Fruit fly (Drosophila melanogaster) whole organism, prepupa: ENCODE data around the gene Mettl3.

ENCODE experiments used
- Blimp-1 ChIP-seq: fragments of 200-800 bp; sonication (Bioruptor generic); optimal IDR thresholded peaks from 3 replicates; lab custom pipeline; 2017; ENCODE audit warnings: missing biosample characterization, missing genetic modification characterization, mild to moderate bottlenecking, moderate library complexity, missing genetic modification reagents
- CG10631 ChIP-seq: fragments of 200-800 bp; sonication (Bioruptor generic); optimal IDR thresholded peaks from 2 replicates; lab custom pipeline; 2016; ENCODE audit warnings: missing biosample characterization, missing genetic modification characterization
- CG10669 ChIP-seq: fragments of 200-800 bp; sonication (Bioruptor generic); optimal IDR thresholded peaks from 3 replicates; lab custom pipeline; 2018; ENCODE audit warnings: missing biosample characterization, mild to moderate bottlenecking, missing genetic modification characterization, moderate library complexity
- CG11294 ChIP-seq: fragments of 200-800 bp; sonication (Bioruptor generic); IDR thresholded peaks from 2 replicates; pipeline ENCODE4 v1.3.6; 2022; ENCODE audit warnings: missing biosample characterization, missing genetic modification characterization
- CG11902 ChIP-seq: fragments of 200-800 bp; sonication (Bioruptor generic); optimal IDR thresholded peaks from 3 replicates; lab custom pipeline; 2016; ENCODE audit warnings: missing biosample characterization, missing genetic modification characterization
- CG15336 ChIP-seq: fragments of 200-800 bp; sonication (Bioruptor generic); IDR thresholded peaks from 2 replicates; pipeline ENCODE4 v1.3.6; 2022; ENCODE audit warnings: missing biosample characterization, missing genetic modification characterization
- CG1621 ChIP-seq: fragments of 200-800 bp; sonication (Bioruptor generic); optimal IDR thresholded peaks from 3 replicates; lab custom pipeline; 2018; ENCODE audit warnings: missing biosample characterization, mild to moderate bottlenecking, missing genetic modification characterization
- CG16779 ChIP-seq: fragments of 200-800 bp; sonication (Bioruptor generic); optimal IDR thresholded peaks from 3 replicates; lab custom pipeline; 2017; ENCODE audit warnings: missing biosample characterization, mild to moderate bottlenecking, missing genetic modification characterization
- CG3032 ChIP-seq: fragments of 200-800 bp; optimal IDR thresholded peaks from 2 replicates; lab custom pipeline; 2019; ENCODE audit warnings: missing biosample characterization, mild to moderate bottlenecking, missing genetic modification characterization, moderate library complexity
- CG31627 ChIP-seq: fragments of 200-800 bp; sonication (Bioruptor generic); optimal IDR thresholded peaks from 3 replicates; lab custom pipeline; 2016; ENCODE audit warnings: missing biosample characterization, missing genetic modification characterization
- CG32006 ChIP-seq: fragments of 200-800 bp; sonication (Bioruptor generic); optimal IDR thresholded peaks from 3 replicates; lab custom pipeline; 2017; ENCODE audit warnings: missing biosample characterization, mild to moderate bottlenecking, missing genetic modification characterization
- CG34406 ChIP-seq: fragments of 200-800 bp; sonication (Bioruptor generic); optimal IDR thresholded peaks from 3 replicates; lab custom pipeline; 2016; ENCODE audit warnings: missing biosample characterization, missing genetic modification characterization
- CG3919 ChIP-seq: fragments of 200-800 bp; sonication (Bioruptor generic); optimal IDR thresholded peaks from 3 replicates; lab custom pipeline; 2016; ENCODE audit warnings: missing biosample characterization, missing genetic modification characterization
- CG4318 ChIP-seq: fragments of 200-800 bp; sonication (Bioruptor generic); optimal IDR thresholded peaks from 3 replicates; lab custom pipeline; 2017; ENCODE audit warnings: missing biosample characterization, mild to moderate bottlenecking, missing genetic modification characterization
- CG6163 ChIP-seq: fragments of 200-800 bp; sonication (Bioruptor generic); IDR thresholded peaks from 3 replicates; pipeline ENCODE4 v1.3.6; 2022; ENCODE audit warnings: missing biosample characterization, missing genetic modification characterization
- CG6276 ChIP-seq: fragments of 200-800 bp; sonication (Bioruptor generic); optimal IDR thresholded peaks from 2 replicates; lab custom pipeline; 2017; ENCODE audit warnings: missing biosample characterization, mild to moderate bottlenecking, missing genetic modification characterization
- CG6792 ChIP-seq: fragments of 200-800 bp; sonication (Bioruptor generic); optimal IDR thresholded peaks from 3 replicates; lab custom pipeline; 2016; ENCODE audit warnings: missing biosample characterization, missing genetic modification characterization
- CG6808 ChIP-seq: fragments of 200-800 bp; sonication (Bioruptor generic); optimal IDR thresholded peaks from 3 replicates; lab custom pipeline; 2017; ENCODE audit warnings: missing biosample characterization, missing genetic modification characterization, mild to moderate bottlenecking, moderate library complexity, missing genetic modification reagents
- CG7368 ChIP-seq: fragments of 200-800 bp; sonication (Bioruptor generic); optimal IDR thresholded peaks from 3 replicates; lab custom pipeline; 2016; ENCODE audit warnings: missing biosample characterization, missing genetic modification characterization
- CG8119 ChIP-seq: fragments of 200-800 bp; sonication (Bioruptor generic); IDR thresholded peaks from 3 replicates; pipeline ENCODE4 v1.3.6; 2022; ENCODE audit warnings: missing biosample characterization, missing genetic modification characterization
- CG8319 ChIP-seq: fragments of 200-800 bp; sonication (Bioruptor generic); optimal IDR thresholded peaks from 3 replicates; lab custom pipeline; 2016; ENCODE audit warnings: missing biosample characterization, missing genetic modification characterization
- CG8632 ChIP-seq: fragments of 200-800 bp; sonication (Bioruptor generic); optimal IDR thresholded peaks from 3 replicates; lab custom pipeline; 2016; ENCODE audit warnings: missing biosample characterization, missing genetic modification characterization
- CG9139 ChIP-seq: fragments of 200-800 bp; sonication (Bioruptor generic); optimal IDR thresholded peaks from 3 replicates; lab custom pipeline; 2017; ENCODE audit warnings: missing biosample characterization, mild to moderate bottlenecking, missing genetic modification characterization
- Eip75B ChIP-seq: fragments of 200-800 bp; sonication (Bioruptor generic); optimal IDR thresholded peaks from 3 replicates; lab custom pipeline; 2016; ENCODE audit warnings: missing biosample characterization, missing genetic modification characterization
- Eip78C ChIP-seq: fragments of 200-800 bp; sonication (Bioruptor generic); peaks from one replicate; lab custom pipeline; 2016; ENCODE audit warnings: missing biosample characterization, missing genetic modification characterization
- Eip93F ChIP-seq: fragments of 200-800 bp; sonication (Bioruptor generic); optimal IDR thresholded peaks from 2 replicates; lab custom pipeline; 2016; ENCODE audit warnings: missing biosample characterization, mild to moderate bottlenecking, missing genetic modification characterization
- Ets96B ChIP-seq: fragments of 200-800 bp; optimal IDR thresholded peaks from 2 replicates; lab custom pipeline; 2019; ENCODE audit warnings: missing biosample characterization, mild to moderate bottlenecking, missing genetic modification characterization, moderate library complexity
- Gug ChIP-seq: fragments of 200-800 bp; sonication (Bioruptor generic); IDR thresholded peaks from 2 replicates; pipeline ENCODE4 v1.3.6; 2022; ENCODE audit warnings: missing biosample characterization, missing genetic modification characterization
- Hr39 ChIP-seq: fragments of 200-800 bp; sonication (Bioruptor generic); optimal IDR thresholded peaks from 2 replicates; lab custom pipeline; 2016; ENCODE audit warnings: missing biosample characterization, missing genetic modification characterization
- Met ChIP-seq: fragments of 200-800 bp; sonication (Bioruptor generic); optimal IDR thresholded peaks from 3 replicates; lab custom pipeline; 2016; ENCODE audit warnings: missing biosample characterization, missing genetic modification characterization
- OdsH ChIP-seq: fragments of 200-800 bp; sonication (Bioruptor generic); optimal IDR thresholded peaks from 3 replicates; lab custom pipeline; 2016; ENCODE audit warnings: missing biosample characterization, missing genetic modification characterization
- Smox ChIP-seq: fragments of 200-800 bp; sonication (Bioruptor generic); optimal IDR thresholded peaks from 3 replicates; lab custom pipeline; 2016; ENCODE audit warnings: missing biosample characterization, missing genetic modification characterization
- Sox14 ChIP-seq: fragments of 200-800 bp; sonication (Bioruptor generic); optimal IDR thresholded peaks from 3 replicates; lab custom pipeline; 2016; ENCODE audit warnings: missing biosample characterization, missing genetic modification characterization
- achi ChIP-seq: fragments of 200-800 bp; sonication (Bioruptor generic); optimal IDR thresholded peaks from 3 replicates; lab custom pipeline; 2016; ENCODE audit warnings: missing biosample characterization, missing genetic modification characterization
- acj6 ChIP-seq: fragments of 200-800 bp; sonication (Bioruptor generic); optimal IDR thresholded peaks from 3 replicates; lab custom pipeline; 2016; ENCODE audit warnings: missing biosample characterization, missing genetic modification characterization
- dsx ChIP-seq: fragments of 200-800 bp; optimal IDR thresholded peaks from 3 replicates; lab custom pipeline; 2019; ENCODE audit warnings: missing biosample characterization, mild to moderate bottlenecking, missing genetic modification characterization, moderate library complexity; ENCODE audit not compliant: poor library complexity, severe bottlenecking
- eg ChIP-seq: fragments of 200-800 bp; sonication (Bioruptor generic); IDR thresholded peaks from 3 replicates; pipeline ENCODE4 v1.3.6; 2022; ENCODE audit warnings: missing biosample characterization, missing genetic modification characterization
- esn ChIP-seq: fragments of 200-800 bp; sonication (Bioruptor generic); optimal IDR thresholded peaks from 2 replicates; lab custom pipeline; 2016; ENCODE audit warnings: missing biosample characterization, mild to moderate bottlenecking, missing genetic modification characterization, moderate library complexity
- fd59A ChIP-seq: fragments of 200-800 bp; sonication (Bioruptor generic); optimal IDR thresholded peaks from 2 replicates; lab custom pipeline; 2017; ENCODE audit warnings: missing biosample characterization, mild to moderate bottlenecking, missing genetic modification characterization, missing genetic modification reagents
- fkh ChIP-seq: fragments of 200-800 bp; sonication (Bioruptor generic); optimal IDR thresholded peaks from 3 replicates; lab custom pipeline; 2017; ENCODE audit warnings: missing biosample characterization, mild to moderate bottlenecking, missing genetic modification characterization, moderate library complexity
- lz ChIP-seq: fragments of 200-800 bp; sonication (Bioruptor generic); optimal IDR thresholded peaks from 3 replicates; lab custom pipeline; 2016; ENCODE audit warnings: missing biosample characterization, missing genetic modification characterization
- net ChIP-seq: fragments of 200-800 bp; sonication (Bioruptor generic); optimal IDR thresholded peaks from 3 replicates; lab custom pipeline; 2016; ENCODE audit warnings: missing biosample characterization, missing genetic modification characterization
- pdm3 ChIP-seq: fragments of 200-800 bp; sonication (Bioruptor generic); optimal IDR thresholded peaks from 3 replicates; lab custom pipeline; 2016; ENCODE audit warnings: missing biosample characterization, missing genetic modification characterization
- salr ChIP-seq, 2 experiments: fragments of 200-800 bp; sonication (Bioruptor generic); optimal IDR thresholded peaks; 3 replicates each; lab custom pipeline; 2016 to 2018; ENCODE audit warnings: missing biosample characterization in 2 of 2, missing genetic modification characterization in 2 of 2, mild to moderate bottlenecking in 1 of 2
- spab ChIP-seq: fragments of 200-800 bp; sonication (Bioruptor generic); optimal IDR thresholded peaks from 2 replicates; lab custom pipeline; 2017; ENCODE audit warnings: missing biosample characterization, mild to moderate bottlenecking, missing genetic modification characterization, missing genetic modification reagents
- ss ChIP-seq, 2 experiments: fragments of 200-800 bp; sonication (Bioruptor generic); optimal IDR thresholded peaks; 2 replicates in 1 of 2; 3 replicates in 1 of 2; lab custom pipeline; 2017 to 2018; ENCODE audit warnings: mild to moderate bottlenecking in 2 of 2, missing biosample characterization in 2 of 2, missing genetic modification characterization in 2 of 2, moderate library complexity in 1 of 2
- svp ChIP-seq: fragments of 200-800 bp; sonication (Bioruptor generic); peaks from one replicate; lab custom pipeline; 2016; ENCODE audit warnings: missing biosample characterization, missing genetic modification characterization
- topi ChIP-seq: fragments of 200-800 bp; sonication (Bioruptor generic); optimal IDR thresholded peaks from 3 replicates; lab custom pipeline; 2016; ENCODE audit warnings: missing biosample characterization, missing genetic modification characterization
- vri ChIP-seq: fragments of 200-800 bp; sonication (Bioruptor generic); optimal IDR thresholded peaks from 3 replicates; lab custom pipeline; 2016; ENCODE audit warnings: missing biosample characterization, mild to moderate bottlenecking, missing genetic modification characterization

The Mettl3 gene

DNA sequence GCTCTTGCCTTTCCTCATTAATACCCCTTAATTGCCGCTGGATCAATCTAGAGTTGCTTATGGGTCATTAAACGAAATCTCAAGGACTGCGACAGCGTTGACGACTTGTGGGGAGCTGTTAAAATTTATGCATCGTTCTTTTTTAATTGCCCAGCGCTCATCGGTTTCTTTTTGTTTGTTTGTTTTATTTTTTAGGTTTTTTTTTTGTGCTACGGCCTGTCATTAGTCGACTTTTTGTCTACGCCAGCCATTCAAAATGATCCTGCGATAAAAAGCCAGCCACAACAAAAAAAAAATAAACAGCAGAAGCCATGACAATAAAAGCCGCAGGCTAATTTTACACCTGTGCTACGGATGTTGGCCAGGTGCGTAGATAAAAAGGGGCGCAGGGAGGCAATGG lies 28.0 kb upstream of the Mettl3 start:
- TF ChIP-seq vri: no peak
- no peak for TF ChIP-seq salr (GFP tag; optimal IDR thresholded peaks at IDR 0.05; lab: Kevin White, UChicago)
- peak; percentile 60 for TF ChIP-seq spab (GFP tag; lab: Kevin White, UChicago)
- peak; percentile 76 to 84 for TF ChIP-seq ss (GFP tag; optimal IDR thresholded peaks at IDR 0.05; lab: Kevin White, UChicago)
- no peak for TF ChIP-seq CG3032 (tag; lab: Kevin White, UChicago)
- TF ChIP-seq CG31627: no peak
- peak; percentile 34 for TF ChIP-seq dsx (GFP tag; lab: Kevin White, UChicago)
- TF ChIP-seq CG3919: no peak
- TF ChIP-seq Met (GFP tag; lab: Kevin White, UChicago): no peak
- no peak for TF ChIP-seq CG7368 (GFP tag; lab: Kevin White, UChicago)
- no peak for TF ChIP-seq Blimp-1
- TF ChIP-seq Ets96B (tag; lab: Kevin White, UChicago): no peak
- no peak for TF ChIP-seq Gug
- TF ChIP-seq CG6792 (GFP tag; lab: Kevin White, UChicago): no peak
- peak; percentile 75 for TF ChIP-seq CG6808
- no peak for TF ChIP-seq Smox (GFP tag; lab: Kevin White, UChicago)
- peak; percentile 21 for TF ChIP-seq CG10669
- TF ChIP-seq CG9139 (GFP tag; lab: Kevin White, UChicago): peak; percentile 66
- peak; percentile 17 for TF ChIP-seq CG1621
- no peak for TF ChIP-seq svp (GFP tag; lab: Kevin White, UChicago)
- TF ChIP-seq CG10631 (GFP tag; lab: Kevin White, UChicago): no peak
- peak; percentile 46; the same call in 2 of the 3 replicates for TF ChIP-seq CG6163 (GFP tag; lab: Robert Waterston, UW)
- TF ChIP-seq CG15336 (GFP tag; lab: Robert Waterston, UW): no peak
- TF ChIP-seq Eip78C: peak; percentile 50

DNA sequence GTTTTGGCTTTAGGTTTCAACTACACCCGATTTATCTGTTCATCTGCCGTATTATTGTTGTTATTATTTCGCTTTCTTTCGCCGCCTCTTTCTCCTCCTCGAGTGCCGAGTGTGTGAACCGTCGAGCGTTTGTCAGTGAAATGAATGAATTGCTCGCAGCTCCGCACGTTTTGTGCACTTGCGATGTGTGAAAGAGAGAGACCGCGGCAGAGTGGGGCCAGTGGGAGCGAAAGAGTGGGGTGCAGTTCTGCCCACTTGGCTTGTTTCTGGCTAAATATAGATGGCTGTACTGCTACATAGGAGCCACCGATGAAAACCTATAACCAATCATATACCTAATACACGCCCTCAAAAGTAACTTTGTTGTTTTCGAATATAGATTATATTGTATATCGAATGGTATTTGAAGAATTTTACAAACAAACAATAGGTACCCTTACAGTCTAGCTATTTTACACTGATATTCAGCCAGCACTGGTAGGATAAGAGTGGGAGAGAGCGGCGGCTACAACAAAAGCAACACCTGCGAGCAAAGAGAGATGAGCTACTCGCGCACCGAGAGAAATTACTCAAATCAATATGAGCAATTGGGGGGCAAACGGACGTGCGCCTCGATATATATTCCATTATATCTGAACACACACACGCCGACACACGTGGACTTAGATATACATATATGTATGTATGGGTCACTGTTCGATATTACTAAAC lies 25.4 kb upstream of the Mettl3 start:
- TF ChIP-seq spab (GFP tag; lab: Kevin White, UChicago) (no peak), ss (GFP tag; optimal IDR thresholded peaks at IDR 0.05; lab: Kevin White, UChicago) (peak in 1 of 2 experiments; percentile 26), pdm3 (GFP tag; lab: Kevin White, UChicago) (peak; percentile 4), lz (GFP tag; lab: Kevin White, UChicago) (peak; percentile 22), CG8632 (GFP tag; lab: Kevin White, UChicago) (no peak), CG3032 (tag; lab: Kevin White, UChicago) (no peak), CG8319 (GFP tag; lab: Kevin White, UChicago) (no peak), Eip78C (peak; percentile 84), OdsH (peak; percentile 47), Eip93F (GFP tag; lab: Kevin White, UChicago) (no peak), CG4318 (GFP tag; lab: Kevin White, UChicago) (no peak), Smox (GFP tag; lab: Kevin White, UChicago) (peak; percentile 1), eg (GFP tag; lab: Robert Waterston, UW) (peak; percentile 54), achi (no peak), CG7368 (GFP tag; lab: Kevin White, UChicago) (no peak), CG6276 (GFP tag; lab: Kevin White, UChicago) (peak; percentile 41), CG11294 (no peak), fd59A (GFP tag; lab: Kevin White, UChicago) (no peak), net (GFP tag; lab: Kevin White, UChicago) (peak; percentile 24), Eip75B (GFP tag; lab: Kevin White, UChicago) (peak; percentile 28), fkh (GFP tag; lab: Kevin White, UChicago) (no peak), svp (GFP tag; lab: Kevin White, UChicago) (peak; percentile 80), CG32006 (GFP tag; lab: Kevin White, UChicago) (peak; percentile 47), topi (no peak), CG11902 (GFP tag; lab: Kevin White, UChicago) (no peak), CG6163 (GFP tag; lab: Robert Waterston, UW) (peak; percentile 41; the same call in 1 of the 3 replicates), Sox14 (peak; percentile 54), CG8119 (GFP tag; lab: Robert Waterston, UW) (peak; percentile 55), CG1621 (no peak), esn (GFP tag; lab: Kevin White, UChicago) (peak; percentile 32), CG10631 (GFP tag; lab: Kevin White, UChicago) (no peak), acj6 (GFP tag; lab: Kevin White, UChicago) (no peak), Hr39 (no peak), CG16779 (tag; lab: Kevin White, UChicago) (peak; percentile 22), CG6808 (peak; percentile 14), CG34406 (GFP tag; lab: Kevin White, UChicago) (no peak)
